Worm (Caenorhabditis elegans) whole organism, L3 larva: ENCODE measurements around the gene marc-2.

Source experiments
- R02D3.7 ChIP-seq: fragments of 150-350 bp; optimal IDR thresholded peaks from 2 replicates; lab custom pipeline; 2014; ENCODE audit warnings: missing biosample characterization, missing genetic modification characterization
- aly-2 ChIP-seq: fragments of 150-350 bp; optimal IDR thresholded peaks from 2 replicates; lab custom pipeline; 2014; ENCODE audit warnings: missing biosample characterization, missing genetic modification characterization
- ama-1 ChIP-seq: fragments of 150-350 bp; optimal IDR thresholded peaks from 2 replicates; lab custom pipeline; 2018
- ceh-28 ChIP-seq: fragments of 150-350 bp; optimal IDR thresholded peaks from 2 replicates; lab custom pipeline; 2014; ENCODE audit warnings: missing biosample characterization, missing genetic modification reagents, missing genetic modification characterization
- ceh-9 ChIP-seq: sonication (generic microtip); optimal IDR thresholded peaks from 2 replicates; lab custom pipeline; 2018; ENCODE audit warnings: missing biosample characterization, missing genetic modification characterization
- egl-27 ChIP-seq: sonication (generic microtip); optimal IDR thresholded peaks from 4 replicates; lab custom pipeline; 2017; ENCODE audit warnings: missing biosample characterization, missing genetic modification reagents, missing genetic modification characterization
- egl-5 ChIP-seq: fragments of 150-350 bp; optimal IDR thresholded peaks from 2 replicates; lab custom pipeline; 2017; ENCODE audit warnings: missing biosample characterization, missing genetic modification reagents, missing genetic modification characterization, inconsistent platforms
- elt-2 ChIP-seq: sonication (generic microtip); optimal IDR thresholded peaks from 2 replicates; lab custom pipeline; 2016; ENCODE audit warnings: missing genetic modification reagents, mild to moderate bottlenecking, missing genetic modification characterization, missing compliant biosample characterization
- elt-3 ChIP-seq, 3 experiments: fragments of 150-350 bp in 1 of 3; sonication (generic microtip) in 2 of 3; optimal IDR thresholded peaks; 2 replicates in 2 of 3; 4 replicates in 1 of 3; lab custom pipeline; 2014 to 2017; ENCODE audit warnings: missing biosample characterization in 3 of 3, missing genetic modification characterization in 3 of 3
- eor-1 ChIP-seq, 2 experiments: fragments of 150-350 bp; optimal IDR thresholded peaks; 2 replicates each; lab custom pipeline; 2014 to 2018; ENCODE audit warnings: missing biosample characterization in 2 of 2, missing genetic modification characterization in 2 of 2
- fkh-10 ChIP-seq: sonication (generic microtip); optimal IDR thresholded peaks from 2 replicates; lab custom pipeline; 2017; ENCODE audit warnings: missing biosample characterization, missing genetic modification reagents, missing genetic modification characterization
- fkh-2 ChIP-seq: fragments of 150-350 bp; optimal IDR thresholded peaks from 2 replicates; lab custom pipeline; 2014; ENCODE audit warnings: missing biosample characterization, missing genetic modification reagents, missing genetic modification characterization
- fos-1 ChIP-seq: fragments of 150-350 bp; optimal IDR thresholded peaks from 2 replicates; lab custom pipeline; 2014; ENCODE audit warnings: missing biosample characterization, missing genetic modification characterization
- hmg-11 ChIP-seq: sonication (generic microtip); optimal IDR thresholded peaks from 2 replicates; lab custom pipeline; 2016; ENCODE audit warnings: missing genetic modification characterization, missing compliant biosample characterization
- jun-1 ChIP-seq: fragments of 150-350 bp; optimal IDR thresholded peaks from 2 replicates; lab custom pipeline; 2014; ENCODE audit warnings: missing biosample characterization, missing genetic modification reagents, missing genetic modification characterization
- lin-15B ChIP-seq: fragments of 150-350 bp; optimal IDR thresholded peaks from 2 replicates; lab custom pipeline; 2014; ENCODE audit warnings: missing biosample characterization, missing genetic modification characterization
- lin-39 ChIP-seq: fragments of 150-350 bp; optimal IDR thresholded peaks from 2 replicates; lab custom pipeline; 2018; ENCODE audit warnings: missing biosample characterization, missing genetic modification reagents, missing genetic modification characterization
- mdl-1 ChIP-seq: fragments of 150-350 bp; optimal IDR thresholded peaks from 2 replicates; lab custom pipeline; 2014; ENCODE audit warnings: missing biosample characterization, missing genetic modification characterization
- mml-1 ChIP-seq: fragments of 150-350 bp; sonication (generic microtip); optimal IDR thresholded peaks from 3 replicates; lab custom pipeline; 2014; ENCODE audit warnings: missing biosample characterization, missing genetic modification characterization
- nhr-11 ChIP-seq: fragments of 150-350 bp; optimal IDR thresholded peaks from 2 replicates; lab custom pipeline; 2014; ENCODE audit warnings: missing biosample characterization, missing genetic modification characterization
- nhr-12 ChIP-seq: fragments of 150-350 bp; optimal IDR thresholded peaks from 2 replicates; lab custom pipeline; 2014; ENCODE audit warnings: missing biosample characterization, missing genetic modification characterization
- nhr-23 ChIP-seq: fragments of 150-350 bp; optimal IDR thresholded peaks from 2 replicates; lab custom pipeline; 2014; ENCODE audit warnings: missing biosample characterization, missing genetic modification reagents, missing genetic modification characterization
- nhr-25 ChIP-seq: sonication (generic microtip); optimal IDR thresholded peaks from 2 replicates; lab custom pipeline; 2017; ENCODE audit warnings: missing biosample characterization, missing genetic modification characterization
- nhr-28 ChIP-seq: fragments of 150-350 bp; optimal IDR thresholded peaks from 2 replicates; lab custom pipeline; 2014; ENCODE audit warnings: missing biosample characterization, missing genetic modification characterization
- nhr-43 ChIP-seq: sonication (generic microtip); optimal IDR thresholded peaks from 2 replicates; lab custom pipeline; 2016; ENCODE audit warnings: mild to moderate bottlenecking, missing genetic modification characterization, missing compliant biosample characterization; ENCODE audit not compliant: poor library complexity, severe bottlenecking
- nhr-67 ChIP-seq: fragments of 150-350 bp; optimal IDR thresholded peaks from 2 replicates; lab custom pipeline; 2014; ENCODE audit warnings: missing biosample characterization, missing genetic modification characterization
- nhr-76 ChIP-seq: fragments of 150-350 bp; sonication (generic microtip); optimal IDR thresholded peaks from 5 replicates; lab custom pipeline; 2014; ENCODE audit warnings: missing biosample characterization, missing genetic modification characterization
- nhr-77 ChIP-seq: fragments of 150-350 bp; optimal IDR thresholded peaks from 2 replicates; lab custom pipeline; 2014; ENCODE audit warnings: missing biosample characterization, missing genetic modification characterization
- pha-4 ChIP-seq: fragments of 150-350 bp; optimal IDR thresholded peaks from 2 replicates; lab custom pipeline; 2014; ENCODE audit warnings: missing biosample characterization, missing genetic modification reagents, missing genetic modification characterization
- pqm-1 ChIP-seq: fragments of 150-350 bp; optimal IDR thresholded peaks from 2 replicates; lab custom pipeline; 2017; ENCODE audit warnings: missing biosample characterization, missing genetic modification characterization, inconsistent platforms
- sea-2 ChIP-seq: fragments of 150-350 bp; sonication (generic microtip); optimal IDR thresholded peaks from 4 replicates; lab custom pipeline; 2014; ENCODE audit warnings: missing biosample characterization, missing genetic modification reagents, missing genetic modification characterization
- skn-1 ChIP-seq: fragments of 150-350 bp; optimal IDR thresholded peaks from 2 replicates; lab custom pipeline; 2014; ENCODE audit warnings: missing biosample characterization, missing genetic modification characterization
- snpc-4 ChIP-seq: fragments of 150-350 bp; optimal IDR thresholded peaks from 2 replicates; lab custom pipeline; 2014; ENCODE audit warnings: missing biosample characterization, missing genetic modification characterization
- tbx-2 ChIP-seq: sonication (generic microtip); optimal IDR thresholded peaks from 2 replicates; lab custom pipeline; 2016; ENCODE audit warnings: mild to moderate bottlenecking, missing genetic modification characterization, missing compliant biosample characterization
- unc-62 ChIP-seq: fragments of 150-350 bp; sonication (generic microtip); optimal IDR thresholded peaks from 4 replicates; lab custom pipeline; 2014; ENCODE audit warnings: missing biosample characterization, missing genetic modification reagents, missing genetic modification characterization
- zag-1 ChIP-seq: fragments of 150-350 bp; optimal IDR thresholded peaks from 2 replicates; lab custom pipeline; 2014; ENCODE audit warnings: missing biosample characterization, missing genetic modification characterization
- ztf-11 ChIP-seq: fragments of 150-350 bp; optimal IDR thresholded peaks from 2 replicates; lab custom pipeline; 2014; ENCODE audit warnings: missing biosample characterization, missing genetic modification characterization
- ztf-4 ChIP-seq: fragments of 150-350 bp; optimal IDR thresholded peaks from 2 replicates; lab custom pipeline; 2014; ENCODE audit warnings: missing biosample characterization, missing genetic modification characterization

Gene marc-2

ce11 chrII:10657632-10658108, 3.1 kb downstream of the marc-2 start, which contains the start of gene lact-3:
lact-3 (minus strand) TSS chrII:10657682.
- TF ChIP-seq ama-1 (lab: Kevin White, UChicago) (peak; percentile 48), jun-1 (tag; lab: Kevin White, UChicago) (peak; percentile 25), zag-1 (no peak), nhr-23 (tag; lab: Kevin White, UChicago) (peak; percentile 69), nhr-25 (peak; percentile 42), elt-2 (peak; percentile 70), fos-1 (tag; lab: Kevin White, UChicago) (no peak), aly-2 (tag; lab: Kevin White, UChicago) (peak; percentile 29)

- TF ChIP-seq elt-2 (peak; percentile 58), sea-2 (GFP tag; lab: Kevin White, UChicago) (no peak)
Measured at ce11 chrII:10656395-10656794, 4.4 kb downstream of the marc-2 start.

DNA sequence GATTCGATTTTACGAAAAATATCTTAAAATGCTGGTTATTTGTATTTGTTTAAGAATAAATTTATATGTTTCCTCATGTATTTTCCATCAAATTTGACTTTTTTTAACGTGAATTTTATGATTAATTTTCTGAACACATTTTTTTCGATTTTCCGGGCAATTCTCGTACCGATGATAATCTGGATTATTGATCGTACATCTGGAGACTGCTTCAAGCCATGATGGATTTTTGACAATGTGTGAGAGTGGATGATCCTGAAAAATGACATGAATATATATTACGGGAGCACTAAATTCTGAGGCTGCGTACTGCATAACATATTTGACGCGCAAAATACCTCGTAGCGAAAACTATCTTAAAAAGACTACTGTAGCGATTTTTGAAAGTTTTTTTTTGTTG, 6.4 kb downstream of the marc-2 start:
- no peak for TF ChIP-seq nhr-11 (tag; lab: Kevin White, UChicago)
- no peak for TF ChIP-seq lin-39 (tag; lab: Kevin White, UChicago)
- no peak for TF ChIP-seq nhr-67 (tag; lab: Kevin White, UChicago)
- no peak for TF ChIP-seq sea-2 (GFP tag; lab: Kevin White, UChicago)
- no peak for TF ChIP-seq skn-1 (tag; lab: Kevin White, UChicago)
- no peak for TF ChIP-seq egl-5 (tag; lab: Kevin White, UChicago)
- TF ChIP-seq jun-1 (tag; lab: Kevin White, UChicago), result no peak
- TF ChIP-seq ztf-4 (tag; lab: Kevin White, UChicago), result no peak
- TF ChIP-seq snpc-4 (tag; lab: Kevin White, UChicago), result no peak
- no peak for TF ChIP-seq nhr-28
- TF ChIP-seq fkh-2, result no peak
- no peak for TF ChIP-seq R02D3.7 (tag; lab: Kevin White, UChicago)
- no peak for TF ChIP-seq lin-15B (tag; lab: Kevin White, UChicago)
- TF ChIP-seq fkh-10 (GFP tag; lab: Kevin White, UChicago), result no peak
- TF ChIP-seq elt-2, result no peak
- TF ChIP-seq elt-3 (tag; optimal IDR thresholded peaks at IDR 0.05; lab: Kevin White, UChicago), result no peak
- no peak for TF ChIP-seq ceh-9 (tag; lab: Kevin White, UChicago)
- no peak for TF ChIP-seq hmg-11 (tag; lab: Kevin White, UChicago)
- TF ChIP-seq mdl-1 (tag; lab: Kevin White, UChicago), result no peak

DNA sequence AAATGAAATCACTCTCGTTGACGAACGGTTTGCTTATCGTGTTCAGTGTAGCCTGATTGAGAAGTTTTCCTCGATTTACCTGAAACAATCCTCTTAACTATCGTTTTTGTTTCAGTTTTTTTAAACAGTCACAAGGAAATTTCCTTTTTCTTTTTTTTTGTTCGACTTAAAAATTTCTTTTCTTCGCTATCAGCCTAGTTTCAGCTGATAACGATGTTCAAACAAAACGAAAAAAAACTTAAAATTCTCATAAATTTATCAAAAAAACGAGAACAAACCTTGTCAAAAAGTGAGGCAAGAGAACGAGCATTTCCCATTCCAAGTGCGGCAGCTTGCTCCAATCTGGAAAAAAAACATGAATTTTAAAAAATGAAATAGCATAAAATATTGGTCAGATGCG, 7.2 kb downstream of the marc-2 start:
- TF ChIP-seq egl-27 (tag; lab: Kevin White, UChicago) (no peak), ztf-11 (no peak), elt-2 (peak; percentile 66), pha-4 (tag; lab: Kevin White, UChicago) (peak; percentile 33), pqm-1 (tag; lab: Kevin White, UChicago) (peak; percentile 7)

DNA sequence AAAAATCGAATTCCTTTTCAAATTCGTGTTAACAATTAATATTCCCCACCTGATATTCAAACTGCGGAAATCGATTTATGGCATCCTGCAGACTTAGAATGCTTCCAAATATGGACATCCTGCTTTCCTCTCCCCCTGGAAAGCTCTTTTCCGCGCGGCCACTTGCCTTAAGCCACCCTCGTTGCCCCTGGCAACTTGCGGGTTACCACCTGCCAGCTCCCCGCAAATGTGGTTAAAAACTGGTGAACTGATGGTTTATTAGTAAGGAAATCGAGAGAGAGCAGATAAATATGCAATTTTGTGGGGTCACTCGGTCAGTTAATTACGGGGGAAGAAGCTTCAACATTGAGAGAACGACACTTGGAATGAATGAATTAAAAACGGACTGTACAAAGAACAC, 8.7 kb downstream of the marc-2 start, which contains the start of gene nphp-1:
Gene nphp-1, minus strand, starts transcription at position 145 of the 400 bp plus-strand sequence.
- no peak for TF ChIP-seq nhr-28
- no peak for TF ChIP-seq mml-1 (tag; lab: Kevin White, UChicago)
- TF ChIP-seq nhr-76 (tag; lab: Kevin White, UChicago), result no peak
- no peak for TF ChIP-seq ama-1 (lab: Kevin White, UChicago)
- no peak for TF ChIP-seq ztf-11
- TF ChIP-seq tbx-2 (tag; lab: Kevin White, UChicago), result no peak
- TF ChIP-seq ztf-4 (tag; lab: Kevin White, UChicago), result no peak
- no peak for TF ChIP-seq nhr-77
- no peak for TF ChIP-seq snpc-4 (tag; lab: Kevin White, UChicago)
- TF ChIP-seq ceh-28 (tag; lab: Kevin White, UChicago), result no peak
- no peak for TF ChIP-seq nhr-23 (tag; lab: Kevin White, UChicago)
- no peak for TF ChIP-seq nhr-12 (tag; lab: Kevin White, UChicago)
- no peak for TF ChIP-seq nhr-43 (tag; lab: Kevin White, UChicago)
- TF ChIP-seq ceh-9 (tag; lab: Kevin White, UChicago), result no peak
- no peak for TF ChIP-seq unc-62 (GFP tag; lab: Kevin White, UChicago)
- TF ChIP-seq jun-1 (tag; lab: Kevin White, UChicago), result no peak
- no peak for TF ChIP-seq elt-2
- no peak for TF ChIP-seq lin-15B (tag; lab: Kevin White, UChicago)
- TF ChIP-seq eor-1 (tag; optimal IDR thresholded peaks at IDR 0.05; lab: Kevin White, UChicago), result no peak
